Worm (Caenorhabditis elegans): Measurements from ENCODE around the gene C26E1.2.

The C26E1.2 gene

DNA sequence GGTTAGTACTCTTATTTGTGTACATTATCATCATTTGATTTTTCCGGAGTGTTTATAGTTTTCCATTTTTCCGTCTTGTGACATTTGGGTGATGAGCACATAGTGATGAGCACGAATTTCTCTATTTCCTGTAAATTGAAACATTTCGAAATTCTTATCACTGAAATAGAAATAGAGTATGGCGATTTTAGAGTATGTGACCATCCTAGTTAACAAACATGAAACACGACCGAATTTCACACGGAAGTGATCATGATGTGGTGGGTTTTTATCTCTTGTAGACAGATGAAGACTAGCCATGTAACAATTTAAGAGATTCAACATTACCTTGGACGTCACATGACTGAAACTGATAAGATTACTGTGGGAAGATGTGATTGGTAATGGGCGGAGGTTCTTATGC, 35.7 kb upstream of the C26E1.2 start:
- TF ChIP-seq atf-7 (tag; optimal IDR thresholded peaks at IDR 0.05) = peak; percentile 74
- no peak for TF ChIP-seq lir-1 (GFP tag; conservative IDR thresholded peaks at IDR 0.05)
- peak; percentile 63 for TF ChIP-seq ets-4 (GFP tag; optimal IDR thresholded peaks at IDR 0.05)
- TF ChIP-seq ccch-3 (GFP tag; optimal IDR thresholded peaks at IDR 0.05) = no peak
- TF ChIP-seq ztf-18 (tag; optimal IDR thresholded peaks at IDR 0.05) = no peak
- TF ChIP-seq nhr-179 (tag; optimal IDR thresholded peaks at IDR 0.05) = no peak
- TF ChIP-seq mel-28 (tag; optimal IDR thresholded peaks at IDR 0.05; ENCODE audit: borderline replicate concordance) = no peak
- TF ChIP-seq nhr-90 (tag; optimal IDR thresholded peaks at IDR 0.05) = peak; percentile 25
- no peak for TF ChIP-seq lsy-27 (tag; optimal IDR thresholded peaks at IDR 0.05; ENCODE audit: borderline replicate concordance, insufficient read depth)
- TF ChIP-seq ztf-28 (GFP tag; IDR thresholded peaks at IDR 0.05) = no peak
- peak; percentile 23 for TF ChIP-seq ztf-22 (GFP tag; optimal IDR thresholded peaks at IDR 0.05)
- no peak for TF ChIP-seq ztf-26 (tag; optimal IDR thresholded peaks at IDR 0.05)
- TF ChIP-seq cebp-1 (GFP tag; IDR thresholded peaks at IDR 0.05) = peak; percentile 76; the same call in 1 of the 2 replicates
- peak; percentile 86 for TF ChIP-seq cebp-1 (tag; optimal IDR thresholded peaks at IDR 0.05)
- peak; percentile 82 for TF ChIP-seq pha-4 (tag; optimal IDR thresholded peaks at IDR 0.05)
- no peak for TF ChIP-seq him-1 (tag; optimal IDR thresholded peaks at IDR 0.05)
- 0 out of 2 replicates have a peak, but pooled peaks have one; percentile 38 for TF ChIP-seq B0336.3 (GFP tag; IDR thresholded peaks at IDR 0.05)
- 0 out of 2 replicates have a peak, but pooled peaks have one; percentile 26 for TF ChIP-seq egl-44 (GFP tag; IDR thresholded peaks at IDR 0.05)
- peak; percentile 51; the same call in 1 of the 2 replicates for TF ChIP-seq nfyb-1 (GFP tag; IDR thresholded peaks at IDR 0.05)
- no peak for TF ChIP-seq sptf-2 (GFP tag; optimal IDR thresholded peaks at IDR 0.05)
- peak in 1 of 2 experiments; percentile 41 for TF ChIP-seq let-607 (tag; optimal IDR thresholded peaks at IDR 0.05)
- peak; percentile 20 for TF ChIP-seq tbp1 (GFP tag; optimal IDR thresholded peaks at IDR 0.05)
- peak; percentile 87 for TF ChIP-seq nhr-80 (tag; optimal IDR thresholded peaks at IDR 0.05)
- TF ChIP-seq ama-1 (optimal IDR thresholded peaks at IDR 0.05) = no peak
- TF ChIP-seq ama-1 (GFP tag; optimal IDR thresholded peaks at IDR 0.05) = no peak
- TF ChIP-seq lin-40 (tag; optimal IDR thresholded peaks at IDR 0.05) = peak; percentile 29
- no peak for TF ChIP-seq rec-8 (tag; optimal IDR thresholded peaks at IDR 0.05)
- no peak for TF ChIP-seq F57C9.4 (tag; optimal IDR thresholded peaks at IDR 0.05)

DNA sequence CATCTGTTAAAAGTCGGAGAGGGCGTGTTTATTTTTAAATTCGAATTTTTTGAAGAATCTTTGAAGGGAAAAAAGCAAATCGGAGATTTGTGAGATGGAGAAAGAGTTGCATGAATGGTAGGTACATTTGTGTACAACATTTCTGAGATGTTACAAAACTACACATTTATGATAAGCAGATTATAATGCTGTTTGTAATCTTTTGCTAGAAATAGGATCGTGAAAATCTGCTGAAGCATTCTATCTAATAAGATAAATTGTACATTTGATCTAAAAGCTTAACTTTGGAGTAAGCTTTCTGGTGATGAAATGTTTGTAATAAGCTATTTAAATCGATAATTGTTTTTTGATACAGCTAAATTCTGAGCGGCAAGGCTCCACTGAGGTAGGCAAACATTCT, 32.7 kb upstream of the C26E1.2 start:
- TF ChIP-seq lag-1 (GFP tag; IDR thresholded peaks at IDR 0.05) (no peak), nhr-80 (tag; optimal IDR thresholded peaks at IDR 0.05) (no peak), him-1 (tag; optimal IDR thresholded peaks at IDR 0.05) (no peak), mcd-1 (GFP tag; IDR thresholded peaks at IDR 0.05) (no peak), Y79H2A.3 (GFP tag; conservative IDR thresholded peaks at IDR 0.05) (no peak), F10E7.11 (tag; optimal IDR thresholded peaks at IDR 0.05) (no peak), bed-2 (GFP tag; IDR thresholded peaks at IDR 0.05) (no peak), B0261.1 (tag; optimal IDR thresholded peaks at IDR 0.05) (no peak), ets-4 (GFP tag; optimal IDR thresholded peaks at IDR 0.05) (no peak), rec-8 (tag; optimal IDR thresholded peaks at IDR 0.05) (no peak), Y67H2A.10 (GFP tag; conservative IDR thresholded peaks at IDR 0.05) (no peak)

DNA sequence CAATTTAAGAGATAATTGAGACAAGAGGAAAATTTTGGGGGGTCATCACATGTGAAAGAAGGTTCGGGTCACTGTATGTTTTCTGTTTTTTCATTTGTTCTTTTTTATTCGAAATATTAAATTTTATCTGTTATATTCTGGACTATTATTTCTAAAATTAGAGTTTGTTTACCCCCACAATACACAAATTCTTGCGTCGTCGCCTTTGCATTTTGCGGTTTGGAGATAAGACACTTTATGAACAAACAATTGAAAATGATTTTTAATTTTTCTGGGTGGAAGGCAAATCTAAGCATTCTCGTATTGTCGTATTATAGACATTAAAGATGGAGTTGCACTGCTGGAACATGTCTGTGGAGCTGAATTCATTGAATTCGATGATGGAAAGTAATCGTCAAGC, 31.6 kb upstream of the C26E1.2 start:
- no peak for TF ChIP-seq K11D2.4 (GFP tag; IDR thresholded peaks at IDR 0.05)
- no peak for TF ChIP-seq ceh-27 (GFP tag; optimal IDR thresholded peaks at IDR 0.05)
- no peak for TF ChIP-seq efl-1 (GFP tag; optimal IDR thresholded peaks at IDR 0.05)
- TF ChIP-seq madf-10 (tag; optimal IDR thresholded peaks at IDR 0.05) = no peak
- no peak for TF ChIP-seq ztf-3 (GFP tag; optimal IDR thresholded peaks at IDR 0.05)
- TF ChIP-seq ztf-6 (GFP tag; IDR thresholded peaks at IDR 0.05) = no peak
- TF ChIP-seq madf-8 (GFP tag; conservative IDR thresholded peaks at IDR 0.05) = no peak
- TF ChIP-seq Y95B8A.8 (GFP tag; IDR thresholded peaks at IDR 0.05) = no peak
- TF ChIP-seq B0019.2 (GFP tag; conservative IDR thresholded peaks at IDR 0.05) = no peak
- no peak for TF ChIP-seq C17E4.6 (GFP tag; IDR thresholded peaks at IDR 0.05)
- TF ChIP-seq let-526 (GFP tag; IDR thresholded peaks at IDR 0.05) = no peak
- no peak for TF ChIP-seq unc-62 (GFP tag; optimal IDR thresholded peaks at IDR 0.05)
- no peak for TF ChIP-seq ekl-4 (GFP tag; IDR thresholded peaks at IDR 0.05)
- TF ChIP-seq ets-4 (GFP tag; optimal IDR thresholded peaks at IDR 0.05) = no peak
- TF ChIP-seq ceh-58 (GFP tag; IDR thresholded peaks at IDR 0.05) = no peak
